Worm (Caenorhabditis elegans) whole organism, late embryonic: ENCODE data around the gene srz-42.

Experiments
- K02D7.2 ChIP-seq: sonication (generic microtip); optimal IDR thresholded peaks from 2 replicates; lab custom pipeline; 2017; ENCODE audit warnings: mild to moderate bottlenecking, missing genetic modification characterization, missing compliant biosample characterization
- ceh-30 ChIP-seq: fragments of 150-350 bp; optimal IDR thresholded peaks from 2 replicates; lab custom pipeline; 2014; ENCODE audit warnings: missing biosample characterization, missing genetic modification characterization
- elt-2 ChIP-seq: sonication (generic microtip); optimal IDR thresholded peaks from 2 replicates; lab custom pipeline; 2016; ENCODE audit warnings: missing genetic modification reagents, missing genetic modification characterization, missing compliant biosample characterization
- ref-2 ChIP-seq: sonication (generic microtip); optimal IDR thresholded peaks from 2 replicates; lab custom pipeline; 2016; ENCODE audit warnings: missing genetic modification characterization, missing compliant biosample characterization

DNA sequence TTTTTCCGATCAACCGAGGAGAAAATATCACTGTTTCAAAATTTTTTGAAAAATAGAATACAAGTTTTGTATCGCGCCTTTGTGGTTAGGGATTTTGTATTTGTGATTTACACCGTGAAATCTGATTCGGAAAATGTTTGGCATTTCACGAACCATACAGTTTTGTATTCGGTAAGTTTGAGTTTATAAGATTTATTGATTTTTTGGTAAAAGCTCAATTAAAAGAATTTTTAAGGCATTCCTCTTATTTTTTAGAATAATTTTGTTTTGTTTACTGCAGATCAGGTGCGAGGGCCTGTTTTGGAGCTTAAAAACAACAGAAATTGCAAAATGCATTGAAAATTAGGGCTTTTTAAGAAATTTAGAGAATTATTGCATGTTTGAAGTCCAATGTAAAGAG lies 4.2 kb downstream of the srz-42 start:
- TF ChIP-seq ceh-30 (tag; lab: Kevin White, UChicago): no peak
- no peak for TF ChIP-seq elt-2 (tag; lab: Kevin White, UChicago)
- TF ChIP-seq K02D7.2 (tag; lab: Kevin White, UChicago): no peak
- TF ChIP-seq ref-2 (tag; lab: Kevin White, UChicago): no peak
